Fruit fly (Drosophila melanogaster): ENCODE measurements around the gene CG14957.

Gene CG14957

DNA sequence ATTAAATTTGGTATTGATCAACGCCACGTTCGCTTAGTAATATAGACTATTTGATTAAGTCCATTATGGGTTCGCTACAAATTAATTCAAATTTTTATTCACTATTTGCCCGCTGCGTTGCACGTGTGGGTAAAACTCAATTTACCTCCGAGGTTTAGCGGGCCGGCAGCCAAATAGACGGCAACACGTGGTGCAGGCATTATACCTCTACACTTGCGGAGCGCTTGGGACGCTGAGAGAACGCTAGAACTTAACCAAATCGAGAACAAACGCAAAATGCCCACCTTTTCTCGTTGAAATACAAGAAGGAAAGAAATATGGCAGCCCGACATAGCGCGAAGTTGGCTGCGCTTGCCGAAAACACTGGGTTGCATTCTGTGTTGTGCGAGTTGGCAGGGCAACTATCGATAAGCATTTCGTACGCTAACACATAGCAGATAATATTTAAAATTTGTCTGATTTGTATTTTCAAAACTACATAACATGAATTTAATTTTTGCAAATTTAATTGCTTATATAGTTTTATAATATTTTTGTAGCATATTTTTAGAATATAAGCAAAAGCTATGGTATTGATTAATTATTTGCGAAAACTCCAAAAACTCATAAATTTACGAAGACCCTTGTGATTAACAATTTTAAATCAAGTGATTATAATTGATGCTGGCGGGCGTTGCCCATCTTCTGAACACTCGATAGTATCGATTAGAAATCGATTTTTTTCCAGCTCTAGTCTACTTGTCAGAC is 35.5 kb downstream of the CG14957 start, which contains the start of the genes RpL28 and eIF1 (continued):
- TF ChIP-seq HLHmδ (GFP tag; optimal IDR thresholded peaks at IDR 0.05) = peak; percentile 99
- TF ChIP-seq Fer2 (tag; optimal IDR thresholded peaks at IDR 0.05) = peak; percentile 82
- peak; percentile 92 for TF ChIP-seq CG3407 (GFP tag; optimal IDR thresholded peaks at IDR 0.05)
- TF ChIP-seq CG12769 (tag; optimal IDR thresholded peaks at IDR 0.05) = no peak
- peak; percentile 54 for TF ChIP-seq CG8765 (GFP tag; IDR thresholded peaks at IDR 0.05)
- peak; percentile 82 for TF ChIP-seq p53 (GFP tag; optimal IDR thresholded peaks at IDR 0.05)
- TF ChIP-seq lov (optimal IDR thresholded peaks at IDR 0.05) = no peak
- TF ChIP-seq lov (GFP tag; IDR thresholded peaks at IDR 0.05) = peak; percentile 95
- peak; percentile 88 for TF ChIP-seq pb (GFP tag; optimal IDR thresholded peaks at IDR 0.05)
- TF ChIP-seq zen2 (GFP tag; IDR thresholded peaks at IDR 0.05; ENCODE audit: partially characterized antibody) = peak; percentile 47; the same call in 2 of the 3 replicates
- TF ChIP-seq ind (GFP tag; optimal IDR thresholded peaks at IDR 0.05) = peak; percentile 80
- TF ChIP-seq CG16863 (GFP tag; optimal IDR thresholded peaks at IDR 0.05) = peak; percentile 83
- peak; percentile 91 for TF ChIP-seq CG17912 (GFP tag; optimal IDR thresholded peaks at IDR 0.05)
- peak; percentile 80; the same call in 2 of the 3 replicates for TF ChIP-seq Mrtf (GFP tag; IDR thresholded peaks at IDR 0.05)
- peak; percentile 60 for TF ChIP-seq ERR (GFP tag; optimal IDR thresholded peaks at IDR 0.05)
- peak; percentile 94 for TF ChIP-seq Mes4 (GFP tag; optimal IDR thresholded peaks at IDR 0.05)
- TF ChIP-seq CG1792 (GFP tag; optimal IDR thresholded peaks at IDR 0.05) = peak; percentile 81
- peak; percentile 86 for TF ChIP-seq gce (GFP tag; IDR thresholded peaks at IDR 0.05)
- peak; percentile 57 for TF ChIP-seq Gug (GFP tag; IDR thresholded peaks at IDR 0.05)
- no peak for TF ChIP-seq gem (tag; optimal IDR thresholded peaks at IDR 0.05)
- TF ChIP-seq CG2120 (GFP tag; optimal IDR thresholded peaks at IDR 0.05) = peak; percentile 77
- peak; percentile 79 for TF ChIP-seq CG10565 (GFP tag; optimal IDR thresholded peaks at IDR 0.05)
- peak; percentile 94 for TF ChIP-seq kni (GFP tag; optimal IDR thresholded peaks at IDR 0.05)
- TF ChIP-seq tio (GFP tag; optimal IDR thresholded peaks at IDR 0.05) = no peak
- peak; percentile 96 for TF ChIP-seq CG17361 (GFP tag; IDR thresholded peaks at IDR 0.05)
- 0 out of 2 replicates have a peak, but pooled peaks have one; percentile 28 for TF ChIP-seq danr (GFP tag; IDR thresholded peaks at IDR 0.05)
- no peak for TF ChIP-seq h (optimal IDR thresholded peaks at IDR 0.05)
- peak; percentile 36 for TF ChIP-seq Spps (tag; optimal IDR thresholded peaks at IDR 0.05)
- TF ChIP-seq ssp (GFP tag; IDR thresholded peaks at IDR 0.05) = peak; percentile 79
- TF ChIP-seq gcm (GFP tag; optimal IDR thresholded peaks at IDR 0.05) = peak; percentile 75
- peak; percentile 87 for TF ChIP-seq CG14441 (GFP tag; IDR thresholded peaks at IDR 0.05)
- no peak for TF ChIP-seq Deaf1 (tag; optimal IDR thresholded peaks at IDR 0.05)
- TF ChIP-seq CG12299 (tag; optimal IDR thresholded peaks at IDR 0.05) = peak; percentile 77
- TF ChIP-seq Usf (GFP tag; optimal IDR thresholded peaks at IDR 0.05) = peak; percentile 90
- peak; percentile 76 for TF ChIP-seq Bgb (GFP tag; IDR thresholded peaks at IDR 0.05; ENCODE audit: partially characterized antibody)
- TF ChIP-seq CG13123 (GFP tag; optimal IDR thresholded peaks at IDR 0.05) = peak; percentile 100
- TF ChIP-seq PHDP (tag; optimal IDR thresholded peaks at IDR 0.05) = peak; percentile 84
- peak; percentile 86 for TF ChIP-seq nom (GFP tag; optimal IDR thresholded peaks at IDR 0.05)
- TF ChIP-seq nerfin-2 (GFP tag; IDR thresholded peaks at IDR 0.05; ENCODE audit: partially characterized antibody) = peak; percentile 51
- TF ChIP-seq pnt (GFP tag; optimal IDR thresholded peaks at IDR 0.05) = peak; percentile 49
- peak; percentile 88 for TF ChIP-seq Scr (GFP tag; IDR thresholded peaks at IDR 0.05; ENCODE audit: partially characterized antibody)
- TF ChIP-seq Ptx1 (GFP tag; IDR thresholded peaks at IDR 0.05) = peak; percentile 86
- peak; percentile 84 for TF ChIP-seq jumu (GFP tag; optimal IDR thresholded peaks at IDR 0.05)
- peak; percentile 93 for TF ChIP-seq CG4424 (GFP tag; optimal IDR thresholded peaks at IDR 0.05)
- TF ChIP-seq CG7357 (GFP tag; IDR thresholded peaks at IDR 0.05) = peak; percentile 64
- TF ChIP-seq C15 (GFP tag; IDR thresholded peaks at IDR 0.05) = peak; percentile 86; the same call in 2 of the 3 replicates
- peak; percentile 82 for TF ChIP-seq HLH3B (GFP tag; IDR thresholded peaks at IDR 0.05)
- TF ChIP-seq onecut (GFP tag; IDR thresholded peaks at IDR 0.05) = peak; percentile 89
- TF ChIP-seq CG17186 (GFP tag; optimal IDR thresholded peaks at IDR 0.05) = peak; percentile 92
- TF ChIP-seq CG13775 (GFP tag; optimal IDR thresholded peaks at IDR 0.05) = peak; percentile 98

Measured in whole organism, embryonic.